Fruit fly (Drosophila melanogaster): ENCODE results near the gene CG1271.

CG1271 gene

DNA sequence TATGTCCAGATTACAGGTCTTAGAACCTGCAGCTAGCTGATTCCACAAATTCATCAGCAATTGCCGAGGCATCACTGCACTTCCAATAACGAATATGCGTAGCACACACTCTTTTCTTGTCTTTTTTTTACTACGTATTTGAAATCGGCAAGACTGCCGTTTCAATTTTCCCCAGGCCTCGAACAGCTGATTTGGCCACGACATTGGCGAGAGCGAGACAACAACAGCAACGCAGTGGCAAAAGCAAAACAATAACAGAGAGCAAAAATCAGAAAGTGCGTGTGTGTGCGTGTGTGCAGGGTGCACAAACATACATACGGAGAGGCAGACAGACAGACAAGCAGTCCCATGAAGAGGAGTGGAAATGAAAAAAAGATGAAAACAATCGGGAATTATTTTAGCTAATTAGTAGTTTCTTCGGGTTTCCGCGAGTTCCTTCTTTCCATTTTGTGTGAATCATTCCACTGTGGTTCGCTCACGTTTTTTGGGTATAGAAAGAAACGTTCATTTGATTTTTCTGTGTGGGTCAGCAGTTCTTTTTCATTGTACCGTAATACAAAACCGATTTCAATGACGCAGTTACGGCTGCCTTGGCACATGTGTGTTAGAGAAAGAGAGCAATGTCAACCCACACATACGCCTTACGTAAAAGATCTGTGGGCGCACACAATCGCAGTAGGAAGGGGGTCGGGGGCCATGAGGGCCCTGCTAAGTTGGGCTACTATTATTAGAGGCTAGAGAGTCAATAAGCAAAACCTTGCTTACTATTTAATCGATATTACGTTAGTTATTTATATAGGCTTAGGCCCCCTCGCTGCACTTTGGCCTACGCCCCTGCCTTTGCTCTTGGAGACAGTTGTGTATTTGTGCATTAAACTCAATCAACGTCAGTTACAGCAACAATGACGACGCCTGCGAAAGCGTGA, 8.0 kb downstream of the CG1271 start (continued):
- TF ChIP-seq knrl (GFP tag; IDR thresholded peaks at IDR 0.05; ENCODE audit: partially characterized antibody) (no peak), CG7357 (GFP tag; IDR thresholded peaks at IDR 0.05) (peak; percentile 97), Bgb (GFP tag; IDR thresholded peaks at IDR 0.05; ENCODE audit: partially characterized antibody) (no peak), Hand (GFP tag; optimal IDR thresholded peaks at IDR 0.05) (peak; percentile 95), Dbx (GFP tag; IDR thresholded peaks at IDR 0.05) (peak; percentile 99), Fer1 (GFP tag; optimal IDR thresholded peaks at IDR 0.05) (peak; percentile 98), nau (GFP tag; optimal IDR thresholded peaks at IDR 0.05) (peak; percentile 97), sug (tag; optimal IDR thresholded peaks at IDR 0.05) (peak; percentile 94)

DNA sequence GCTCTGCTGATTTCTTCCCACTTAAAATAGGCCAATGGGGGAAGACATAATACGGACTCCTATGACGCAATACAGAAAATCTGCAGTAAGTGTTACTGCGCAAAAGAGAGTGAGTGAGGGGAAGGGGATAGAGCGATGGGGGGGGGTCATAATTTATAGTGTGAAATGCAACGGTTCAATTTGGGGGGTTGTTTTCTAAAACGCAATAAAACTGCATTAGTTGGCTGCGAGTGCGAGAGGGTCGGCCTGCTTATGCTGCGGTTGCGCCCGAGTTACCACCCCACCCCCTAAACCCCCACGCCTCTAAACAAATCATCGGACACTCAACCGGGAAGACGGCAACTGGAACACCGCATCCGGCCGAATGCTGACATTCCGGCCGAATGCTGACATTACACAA, 8.8 kb downstream of the CG1271 start:
- peak; percentile 54; the same call in 1 of the 2 replicates for TF ChIP-seq CG10321 (GFP tag; IDR thresholded peaks at IDR 0.05)

DNA sequence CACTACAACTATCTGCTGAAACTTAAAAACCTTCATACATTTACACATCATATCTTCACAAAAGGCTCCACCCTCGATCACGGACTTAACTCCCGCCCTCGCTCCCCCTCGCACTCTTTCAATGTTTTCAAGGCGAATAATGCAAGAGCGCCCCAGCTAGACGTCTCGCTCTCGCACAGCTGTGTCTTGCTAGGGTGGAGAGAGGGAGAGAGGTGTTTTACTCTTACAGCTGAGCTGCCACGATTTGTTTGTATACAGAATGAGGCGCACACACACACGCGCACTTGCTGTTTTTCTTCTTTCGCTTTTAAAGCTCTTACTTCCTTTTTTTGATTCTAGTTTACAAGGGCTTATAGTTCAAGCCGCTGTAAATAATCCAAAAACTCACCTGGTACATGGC, 17.5 kb downstream of the CG1271 start:
- TF ChIP-seq CG7928 (GFP tag; optimal IDR thresholded peaks at IDR 0.05) (no peak), Sry-β (GFP tag; optimal IDR thresholded peaks at IDR 0.05) (no peak), CG16863 (GFP tag; optimal IDR thresholded peaks at IDR 0.05) (no peak), CG4707 (GFP tag; optimal IDR thresholded peaks at IDR 0.05) (no peak), sens (GFP tag) (no peak), Mrtf (GFP tag; IDR thresholded peaks at IDR 0.05) (no peak), CG8281 (tag; optimal IDR thresholded peaks at IDR 0.05) (no peak), ems (GFP tag; optimal IDR thresholded peaks at IDR 0.05) (no peak), hbn (GFP tag; IDR thresholded peaks at IDR 0.05; ENCODE audit: partially characterized antibody) (0 out of 2 replicates have a peak, but pooled peaks have one; percentile 12), B-H2 (GFP tag; optimal IDR thresholded peaks at IDR 0.05) (no peak), CG32767 (GFP tag; IDR thresholded peaks at IDR 0.05) (peak; percentile 27; the same call in 1 of the 2 replicates), Pdp1 (GFP tag; optimal IDR thresholded peaks at IDR 0.05) (no peak), jigr1 (GFP tag; IDR thresholded peaks at IDR 0.05) (no peak), CG14667 (GFP tag; IDR thresholded peaks at IDR 0.05) (no peak), crol (GFP tag; IDR thresholded peaks at IDR 0.05) (peak; percentile 92), run (tag; optimal IDR thresholded peaks at IDR 0.05) (no peak), ewg (GFP tag; optimal IDR thresholded peaks at IDR 0.05) (peak; percentile 57), vvl (GFP tag; IDR thresholded peaks at IDR 0.05) (no peak), Nf-YB (GFP tag; optimal IDR thresholded peaks at IDR 0.05) (peak; percentile 21), CG1832 (GFP tag; optimal IDR thresholded peaks at IDR 0.05) (peak; percentile 89), dmrt11E (tag; optimal IDR thresholded peaks at IDR 0.05) (no peak), YL-1 (GFP tag; optimal IDR thresholded peaks at IDR 0.05) (no peak), dm (GFP tag; optimal IDR thresholded peaks at IDR 0.05) (no peak), gcm (GFP tag; optimal IDR thresholded peaks at IDR 0.05) (no peak), CG34422 (GFP tag; IDR thresholded peaks at IDR 0.05) (peak; percentile 50; the same call in 1 of the 3 replicates), HmgD (GFP tag; optimal IDR thresholded peaks at IDR 0.05) (no peak), Trl (optimal IDR thresholded peaks at IDR 0.05) (peak; percentile 54 to 61), Trl (GFP tag; optimal IDR thresholded peaks at IDR 0.05) (no peak), Nf-YC (tag; optimal IDR thresholded peaks at IDR 0.05) (peak; percentile 54), ftz-f1 (GFP tag; optimal IDR thresholded peaks at IDR 0.05) (peak; percentile 83), Oaz (GFP tag; IDR thresholded peaks at IDR 0.05) (no peak), amos (GFP tag; IDR thresholded peaks at IDR 0.05; ENCODE audit: partially characterized antibody) (no peak), Med (GFP tag) (peak; percentile 35), Lhr (GFP tag; optimal IDR thresholded peaks at IDR 0.05) (no peak), Ada2b (GFP tag; IDR thresholded peaks at IDR 0.05) (no peak), pros (GFP tag; optimal IDR thresholded peaks at IDR 0.05) (peak; percentile 88), CG11696 (GFP tag; IDR thresholded peaks at IDR 0.05) (no peak)
